Fruit fly (Drosophila melanogaster) whole organism: ENCODE data around the gene CG32573.

Source experiments
- EcR ChIP-seq, 2 experiments: fragments of >200 bp; optimal IDR thresholded peaks; 2 replicates each; lab custom pipeline; 2017; ENCODE audit warnings: missing biosample characterization in 2 of 2, missing genetic modification characterization in 2 of 2, missing genetic modification reagents in 2 of 2
- psq ChIP-seq: fragments of >200 bp; optimal IDR thresholded peaks from 2 replicates; lab custom pipeline; 2017

- TF ChIP-seq psq (lab: Kevin White, UChicago) (no peak), EcR (GFP tag; optimal IDR thresholded peaks at IDR 0.05; lab: Kevin White, UChicago) (no peak)
Observed at dm6 chrX:16637594-16638485, 13.3 kb upstream of the CG32573 start, which contains the start of gene RpS19a.
